Fruit fly (Drosophila melanogaster): ENCODE measurements around the gene CG10561.

DNA sequence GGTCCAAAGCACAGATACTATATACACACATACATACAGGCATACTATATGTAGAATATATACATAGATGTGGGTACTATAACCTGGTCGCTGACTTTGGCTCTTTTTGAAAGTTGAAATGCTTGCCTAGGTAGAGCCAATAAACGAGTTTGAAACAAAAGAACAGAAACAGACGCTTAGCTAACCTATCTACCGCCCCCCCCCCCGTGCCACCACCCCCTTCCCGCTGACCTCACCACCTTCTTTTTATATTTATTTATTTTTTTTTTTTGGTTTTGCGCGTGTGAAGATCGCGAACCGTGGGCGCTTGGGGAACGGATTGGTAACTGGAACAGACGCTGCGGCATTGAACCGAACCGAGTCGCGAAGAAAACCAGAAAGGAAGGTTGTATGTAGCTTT lies 29.9 kb downstream of the CG10561 start:
- TF ChIP-seq cnc (optimal IDR thresholded peaks at IDR 0.05): no peak
- no peak for TF ChIP-seq CG33017 (tag; optimal IDR thresholded peaks at IDR 0.05)
- no peak for TF ChIP-seq ovo (GFP tag; optimal IDR thresholded peaks at IDR 0.05)
- no peak for TF ChIP-seq kay (GFP tag; ENCODE audit: borderline replicate concordance)
- no peak for TF ChIP-seq Clk (GFP tag; optimal IDR thresholded peaks at IDR 0.05)
- TF ChIP-seq pad (GFP tag; optimal IDR thresholded peaks at IDR 0.05): no peak
- TF ChIP-seq tj (GFP tag; optimal IDR thresholded peaks at IDR 0.05): no peak
- TF ChIP-seq CG7101 (tag; optimal IDR thresholded peaks at IDR 0.05): no peak
- no peak for TF ChIP-seq CG1620 (GFP tag; optimal IDR thresholded peaks at IDR 0.05)
- TF ChIP-seq Crg-1 (GFP tag; optimal IDR thresholded peaks at IDR 0.05): no peak
- no peak for TF ChIP-seq CG12768 (GFP tag; optimal IDR thresholded peaks at IDR 0.05)
- TF ChIP-seq CG14711 (tag; optimal IDR thresholded peaks at IDR 0.05): no peak
